Fruit fly (Drosophila melanogaster): Measurements from ENCODE around the gene Alms1a.

Alms1a gene

DNA sequence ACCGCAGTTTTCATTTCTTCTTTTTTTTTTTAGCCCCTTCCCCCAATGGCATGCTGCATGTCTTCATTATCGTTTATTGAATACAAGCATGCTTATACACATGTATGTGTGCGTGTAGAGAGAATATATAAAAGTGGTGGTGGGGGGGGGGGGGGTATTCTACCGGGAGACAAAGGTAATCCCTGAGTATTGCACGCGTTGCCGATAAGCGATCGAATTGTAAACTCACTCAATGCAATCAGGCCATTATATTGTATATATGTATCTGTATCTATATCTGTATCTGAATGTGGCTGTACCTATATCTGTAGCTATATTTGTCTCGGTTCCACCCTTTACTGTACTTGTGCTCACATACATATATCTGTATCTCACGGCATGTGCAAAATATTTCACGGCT is 43.5 kb downstream of the Alms1a start:
- TF ChIP-seq CG6276 (GFP tag; optimal IDR thresholded peaks at IDR 0.05) (no peak), salr (GFP tag; optimal IDR thresholded peaks at IDR 0.05) (no peak), svp (GFP tag) (peak; percentile 56), vri (GFP tag; optimal IDR thresholded peaks at IDR 0.05) (no peak), Sox14 (GFP tag; optimal IDR thresholded peaks at IDR 0.05) (peak; percentile 45), OdsH (GFP tag; optimal IDR thresholded peaks at IDR 0.05) (no peak), Eip75B (GFP tag; optimal IDR thresholded peaks at IDR 0.05) (no peak)

DNA sequence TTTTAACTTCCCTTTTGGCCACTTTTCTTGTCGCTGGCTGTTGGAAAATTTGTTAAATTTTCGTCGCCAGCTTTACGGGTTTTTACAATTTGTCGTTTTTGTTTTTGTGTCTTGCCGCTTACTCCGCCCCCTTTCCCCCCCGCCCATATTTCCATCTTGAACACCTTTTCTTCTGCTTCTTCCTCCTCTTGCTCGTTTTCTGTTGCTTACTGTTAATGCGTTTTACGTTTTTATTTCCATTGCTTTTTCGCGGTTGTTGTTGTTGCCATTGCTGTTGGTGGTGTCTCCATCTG is 45.1 kb downstream of the Alms1a start:
- TF ChIP-seq svp (GFP tag) (no peak), Smox (GFP tag; optimal IDR thresholded peaks at IDR 0.05) (no peak), acj6 (GFP tag; optimal IDR thresholded peaks at IDR 0.05) (peak; percentile 2)

DNA sequence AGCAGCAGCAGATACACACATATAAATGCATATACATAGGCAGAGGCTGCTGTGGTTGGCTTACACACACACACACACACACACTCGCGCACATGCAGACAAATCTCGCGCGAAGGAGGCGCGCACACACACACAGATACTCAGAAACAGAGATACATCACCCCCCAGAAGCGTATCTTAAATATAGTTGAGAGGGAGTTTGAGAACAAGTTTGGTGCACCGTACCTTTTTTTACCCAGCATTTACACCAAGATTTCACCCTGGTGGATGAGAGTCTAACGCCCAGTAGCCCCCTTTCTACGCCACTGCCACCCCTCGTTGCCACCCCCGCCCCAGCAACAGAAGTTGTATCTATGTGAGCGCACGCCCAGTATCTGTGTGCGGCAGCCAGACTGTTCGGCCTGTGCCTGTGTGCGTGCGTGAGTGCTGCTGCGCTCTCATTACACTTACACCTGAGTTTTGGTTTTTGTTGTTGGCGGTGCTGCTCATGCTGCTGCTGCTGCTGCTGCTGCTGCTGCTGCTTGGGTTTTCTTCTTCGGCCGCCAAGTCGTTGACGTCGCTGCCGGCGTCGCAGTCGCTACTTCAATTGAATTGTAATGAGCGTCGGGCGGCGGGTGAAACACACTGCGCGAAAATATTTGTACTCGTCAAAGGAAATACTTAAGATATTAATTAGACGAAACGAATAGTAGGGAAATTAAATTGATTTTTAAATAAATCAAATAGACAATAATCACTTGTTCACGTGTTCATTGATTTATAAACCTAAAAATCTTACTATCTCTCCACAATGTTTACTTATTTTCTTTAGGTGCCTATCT is 45.6 kb downstream of the Alms1a start:
- TF ChIP-seq CG8632 (GFP tag; optimal IDR thresholded peaks at IDR 0.05), result peak; percentile 90
- peak; percentile 82 for TF ChIP-seq lz (GFP tag; optimal IDR thresholded peaks at IDR 0.05)
- TF ChIP-seq esn (GFP tag; optimal IDR thresholded peaks at IDR 0.05), result peak; percentile 66
- peak; percentile 84 for TF ChIP-seq CG6854 (GFP tag; optimal IDR thresholded peaks at IDR 0.05)
- TF ChIP-seq Ets96B (tag; optimal IDR thresholded peaks at IDR 0.05), result peak; percentile 92
- peak; percentile 93 for TF ChIP-seq CG10631 (GFP tag; optimal IDR thresholded peaks at IDR 0.05)
- no peak for TF ChIP-seq Hr38 (GFP tag; optimal IDR thresholded peaks at IDR 0.05)
- TF ChIP-seq Gug (GFP tag; IDR thresholded peaks at IDR 0.05), result peak; percentile 95
- TF ChIP-seq topi (GFP tag; optimal IDR thresholded peaks at IDR 0.05), result peak; percentile 74
- TF ChIP-seq Sox14 (GFP tag; optimal IDR thresholded peaks at IDR 0.05), result peak; percentile 83
- TF ChIP-seq CG34406 (GFP tag; optimal IDR thresholded peaks at IDR 0.05), result peak; percentile 86
- peak; percentile 90 for TF ChIP-seq Eip78C (GFP tag)
- TF ChIP-seq salr (GFP tag; optimal IDR thresholded peaks at IDR 0.05), result peak; percentile 79 to 95
- peak; percentile 76 for TF ChIP-seq pdm3 (GFP tag; optimal IDR thresholded peaks at IDR 0.05)
- TF ChIP-seq acj6 (GFP tag; optimal IDR thresholded peaks at IDR 0.05), result peak; percentile 90
- peak; percentile 92 for TF ChIP-seq dac (GFP tag; optimal IDR thresholded peaks at IDR 0.05)
- TF ChIP-seq CG9139 (GFP tag; optimal IDR thresholded peaks at IDR 0.05), result peak; percentile 86
- TF ChIP-seq fd59A (GFP tag; optimal IDR thresholded peaks at IDR 0.05), result peak; percentile 93
- TF ChIP-seq CG6792 (GFP tag; optimal IDR thresholded peaks at IDR 0.05), result peak; percentile 97
- peak; percentile 98 for TF ChIP-seq CG6163 (GFP tag; IDR thresholded peaks at IDR 0.05)
- peak; percentile 90 for TF ChIP-seq CG10669 (GFP tag; optimal IDR thresholded peaks at IDR 0.05)
- peak; percentile 93 for TF ChIP-seq CG11294 (GFP tag; IDR thresholded peaks at IDR 0.05)
- peak; percentile 78 for TF ChIP-seq Blimp-1 (GFP tag; optimal IDR thresholded peaks at IDR 0.05)
- TF ChIP-seq Hr39 (GFP tag; optimal IDR thresholded peaks at IDR 0.05), result peak; percentile 86
- peak; percentile 30 for TF ChIP-seq fkh (GFP tag; optimal IDR thresholded peaks at IDR 0.05)
- TF ChIP-seq Lpt (GFP tag; optimal IDR thresholded peaks at IDR 0.05), result peak; percentile 86
- peak; percentile 79 for TF ChIP-seq dsx (GFP tag; optimal IDR thresholded peaks at IDR 0.05; ENCODE audit: poor library complexity, severe bottlenecking)
- no peak for TF ChIP-seq Eip93F (GFP tag; optimal IDR thresholded peaks at IDR 0.05)
- peak; percentile 89 for TF ChIP-seq CG15336 (GFP tag; IDR thresholded peaks at IDR 0.05)
- TF ChIP-seq ss (GFP tag; optimal IDR thresholded peaks at IDR 0.05), result peak; percentile 82 to 85
- TF ChIP-seq CG32006 (GFP tag; optimal IDR thresholded peaks at IDR 0.05), result peak; percentile 93
- peak; percentile 47 for TF ChIP-seq Sox102F (GFP tag; optimal IDR thresholded peaks at IDR 0.05)
- TF ChIP-seq Sox15 (GFP tag; optimal IDR thresholded peaks at IDR 0.05), result peak; percentile 96
- peak; percentile 85 for TF ChIP-seq CG6276 (GFP tag; optimal IDR thresholded peaks at IDR 0.05)
- peak; percentile 60 for TF ChIP-seq Eip75B (GFP tag; optimal IDR thresholded peaks at IDR 0.05)
- peak; percentile 79 for TF ChIP-seq Ets21C (GFP tag; optimal IDR thresholded peaks at IDR 0.05)
- TF ChIP-seq CG4318 (GFP tag; optimal IDR thresholded peaks at IDR 0.05), result peak; percentile 93
- TF ChIP-seq CG11762 (GFP tag; optimal IDR thresholded peaks at IDR 0.05; ENCODE audit: insufficient read depth), result peak; percentile 89
- TF ChIP-seq svp (GFP tag), result peak; percentile 86
- peak; percentile 98 for TF ChIP-seq eg (GFP tag; IDR thresholded peaks at IDR 0.05)
- peak; percentile 83 for TF ChIP-seq CG6808 (GFP tag; optimal IDR thresholded peaks at IDR 0.05)
- peak; percentile 93 for TF ChIP-seq CG3032 (tag; optimal IDR thresholded peaks at IDR 0.05)

All from whole organism, prepupa.